Fruit fly (Drosophila melanogaster): Measurements from ENCODE around the gene TotE.

TotE gene

dm6 chr2L:19887468-19887867 lies 25.8 kb downstream of the TotE start (continued):
- TF ChIP-seq CG11560 (tag; IDR thresholded peaks at IDR 0.05) (0 out of 3 replicates have a peak, but pooled peaks have one; percentile 44), CG18262 (tag; optimal IDR thresholded peaks at IDR 0.05) (peak; percentile 64), HLH54F (GFP tag; optimal IDR thresholded peaks at IDR 0.05) (peak; percentile 67), bab2 (GFP tag; optimal IDR thresholded peaks at IDR 0.05) (peak; percentile 55), pros (GFP tag; optimal IDR thresholded peaks at IDR 0.05) (no peak), Gug (GFP tag; IDR thresholded peaks at IDR 0.05) (peak; percentile 72), pfk (GFP tag; optimal IDR thresholded peaks at IDR 0.05) (no peak), CG32772 (GFP tag; IDR thresholded peaks at IDR 0.05) (peak; percentile 64), BtbVII (GFP tag; optimal IDR thresholded peaks at IDR 0.05) (peak; percentile 8), CG15073 (GFP tag; optimal IDR thresholded peaks at IDR 0.05) (no peak), CG4360 (GFP tag; IDR thresholded peaks at IDR 0.05) (0 out of 2 replicates have a peak, but pooled peaks have one; percentile 18), Bdp1 (GFP tag; optimal IDR thresholded peaks at IDR 0.05) (peak; percentile 38), org-1 (GFP tag; optimal IDR thresholded peaks at IDR 0.05) (no peak), TFAM (GFP tag; optimal IDR thresholded peaks at IDR 0.05) (no peak), sqz (GFP tag; optimal IDR thresholded peaks at IDR 0.05) (no peak), sens-2 (GFP tag; IDR thresholded peaks at IDR 0.05) (no peak; the same call in 1 of the 2 replicates), bowl (GFP tag; IDR thresholded peaks at IDR 0.05) (peak; percentile 7; the same call in 1 of the 2 replicates), CG31441 (GFP tag; IDR thresholded peaks at IDR 0.05) (peak; percentile 65), CG4282 (GFP tag; optimal IDR thresholded peaks at IDR 0.05) (peak; percentile 45), lab (GFP tag; optimal IDR thresholded peaks at IDR 0.05) (peak; percentile 79), CG9215 (GFP tag; IDR thresholded peaks at IDR 0.05) (peak; percentile 45), amos (GFP tag; IDR thresholded peaks at IDR 0.05; ENCODE audit: partially characterized antibody) (peak; percentile 70), unc-4 (GFP tag; IDR thresholded peaks at IDR 0.05; ENCODE audit: partially characterized antibody) (no peak), dan (GFP tag; IDR thresholded peaks at IDR 0.05) (no peak), Dfd (GFP tag; optimal IDR thresholded peaks at IDR 0.05) (no peak), az2 (GFP tag; optimal IDR thresholded peaks at IDR 0.05) (peak; percentile 66), pita (GFP tag; optimal IDR thresholded peaks at IDR 0.05) (peak; percentile 93), CG4328 (GFP tag; optimal IDR thresholded peaks at IDR 0.05) (peak; percentile 43), CG13624 (GFP tag; optimal IDR thresholded peaks at IDR 0.05) (peak; percentile 47), jing (GFP tag; optimal IDR thresholded peaks at IDR 0.05) (peak; percentile 52), CG13424 (tag; optimal IDR thresholded peaks at IDR 0.05) (peak; percentile 77), CG10462 (GFP tag; optimal IDR thresholded peaks at IDR 0.05) (peak; percentile 34), CG1603 (tag; optimal IDR thresholded peaks at IDR 0.05) (peak; percentile 79), Neu2 (GFP tag; optimal IDR thresholded peaks at IDR 0.05; ENCODE audit: borderline replicate concordance) (no peak), CG10959 (GFP tag; IDR thresholded peaks at IDR 0.05) (peak; percentile 39; the same call in 1 of the 2 replicates), CG17385 (GFP tag; optimal IDR thresholded peaks at IDR 0.05) (peak; percentile 26), cas (GFP tag; IDR thresholded peaks at IDR 0.05) (no peak; the same call in 1 of the 2 replicates), B-H1 (GFP tag; IDR thresholded peaks at IDR 0.05) (peak; percentile 29; the same call in 1 of the 3 replicates), pan (optimal IDR thresholded peaks at IDR 0.05) (no peak), pan (GFP tag; optimal IDR thresholded peaks at IDR 0.05 in 1 of 2, IDR thresholded peaks at IDR 0.05 in 1 of 2) (peak in 1 of 2 experiments; percentile 61), p53 (GFP tag; optimal IDR thresholded peaks at IDR 0.05) (peak; percentile 60), wek (GFP tag; optimal IDR thresholded peaks at IDR 0.05) (no peak), CG1233 (GFP tag; optimal IDR thresholded peaks at IDR 0.05) (peak; percentile 42), gsb (GFP tag; IDR thresholded peaks at IDR 0.05) (no peak), Hmr (GFP tag; optimal IDR thresholded peaks at IDR 0.05) (peak; percentile 86), ara (GFP tag; IDR thresholded peaks at IDR 0.05) (peak; percentile 45; the same call in 1 of the 2 replicates), ttk (GFP tag; IDR thresholded peaks at IDR 0.05) (peak; percentile 63), chm (GFP tag; IDR thresholded peaks at IDR 0.05) (peak; percentile 77), CG11093 (GFP tag; IDR thresholded peaks at IDR 0.05) (0 out of 3 replicates have a peak, but pooled peaks have one; percentile 45), CrebB (tag; optimal IDR thresholded peaks at IDR 0.05) (peak; percentile 33), CG6254 (GFP tag; optimal IDR thresholded peaks at IDR 0.05) (no peak)

Measured in whole organism, embryonic.